Worm (Caenorhabditis elegans): ENCODE measurements around the gene spp-11.
A peak's percentile ranks its signal among the peaks of the same experiment; 100 is the strongest.

spp-11 gene

ce11 chrII:6387937-6388336 is 19.2 kb downstream of the spp-11 start, which contains the start of gene F58F12.2:
TSS of gene F58F12.2 (minus strand) at chrII:6388037.
- TF ChIP-seq dmd-6 (GFP tag; IDR thresholded peaks at IDR 0.05): no peak

- TF ChIP-seq sdz-12 (GFP tag; optimal IDR thresholded peaks at IDR 0.05) (no peak), F26F4.8 (GFP tag; conservative IDR thresholded peaks at IDR 0.05) (no peak), nhr-76 (tag; optimal IDR thresholded peaks at IDR 0.05) (no peak), D1046.2 (GFP tag; IDR thresholded peaks at IDR 0.05) (no peak), F37D6.2 (tag; optimal IDR thresholded peaks at IDR 0.05) (no peak), T20F7.1 (GFP tag; optimal IDR thresholded peaks at IDR 0.05) (no peak), vab-7 (GFP tag; IDR thresholded peaks at IDR 0.05) (no peak), attf-4 (tag; optimal IDR thresholded peaks at IDR 0.05) (no peak), lin-1 (GFP tag; IDR thresholded peaks at IDR 0.05) (no peak), Y105C5A.15 (GFP tag; IDR thresholded peaks at IDR 0.05) (no peak), R02D3.7 (tag; optimal IDR thresholded peaks at IDR 0.05) (no peak)
These were observed 20.7 kb downstream of the spp-11 start, which contains the start of gene F58F12.4 for ce11 chrII:6386467-6386866. TSS of gene F58F12.4 (plus strand) at chrII:6386767.

ce11 chrII:6383183-6383695 is 23.9 kb downstream of the spp-11 start, which contains the start of gene F58F12.1:
TSS of gene F58F12.1 (plus strand) at chrII:6383645.
- TF ChIP-seq dmd-6 (GFP tag; IDR thresholded peaks at IDR 0.05): peak; percentile 14; the same call in 1 of the 2 replicates
- no peak for TF ChIP-seq spr-3 (GFP tag; optimal IDR thresholded peaks at IDR 0.05)
- no peak for TF ChIP-seq gei-8 (GFP tag; optimal IDR thresholded peaks at IDR 0.05)
- peak; percentile 38 for TF ChIP-seq rbr-2 (tag; optimal IDR thresholded peaks at IDR 0.05)
- TF ChIP-seq unc-130 (GFP tag; optimal IDR thresholded peaks at IDR 0.05): peak; percentile 90
- peak; percentile 55 for TF ChIP-seq nhr-28 (tag; optimal IDR thresholded peaks at IDR 0.05)
- TF ChIP-seq daf-16 (GFP tag; optimal IDR thresholded peaks at IDR 0.05): no peak
- TF ChIP-seq daf-16 (tag; optimal IDR thresholded peaks at IDR 0.05): peak; percentile 50
- TF ChIP-seq nhr-11 (tag; optimal IDR thresholded peaks at IDR 0.05): peak; percentile 21
- peak; percentile 52 for TF ChIP-seq hlh-30 (tag; optimal IDR thresholded peaks at IDR 0.05; ENCODE audit: insufficient read depth)
- TF ChIP-seq tag-97 (GFP tag; IDR thresholded peaks at IDR 0.05): no peak
- TF ChIP-seq hmg-1.1 (GFP tag; IDR thresholded peaks at IDR 0.05): no peak
- peak; percentile 97 for TF ChIP-seq mes-2 (tag; optimal IDR thresholded peaks at IDR 0.05; ENCODE audit: poor library complexity, severe bottlenecking)
- no peak for TF ChIP-seq nhr-25 (tag; optimal IDR thresholded peaks at IDR 0.05; ENCODE audit: borderline replicate concordance, insufficient read depth)
- TF ChIP-seq Y75B8A.6 (GFP tag; IDR thresholded peaks at IDR 0.05): no peak
- no peak for TF ChIP-seq Y105C5A.15 (GFP tag; IDR thresholded peaks at IDR 0.05)
- no peak for TF ChIP-seq ztf-7 (tag; optimal IDR thresholded peaks at IDR 0.05)
- TF ChIP-seq nhr-6 (tag; optimal IDR thresholded peaks at IDR 0.05): peak; percentile 43
- TF ChIP-seq snpc-1.2 (GFP tag; IDR thresholded peaks at IDR 0.05): no peak
- no peak for TF ChIP-seq F26F4.8 (GFP tag; conservative IDR thresholded peaks at IDR 0.05)
- peak; percentile 43 for TF ChIP-seq lin-13 (GFP tag; optimal IDR thresholded peaks at IDR 0.05)
- TF ChIP-seq nhr-77 (tag; optimal IDR thresholded peaks at IDR 0.05): no peak
- TF ChIP-seq lin-15B (tag; optimal IDR thresholded peaks at IDR 0.05): no peak
- TF ChIP-seq lim-7 (GFP tag; IDR thresholded peaks at IDR 0.05): no peak
- TF ChIP-seq zag-1 (tag; optimal IDR thresholded peaks at IDR 0.05): no peak
- TF ChIP-seq fkh-10 (GFP tag; optimal IDR thresholded peaks at IDR 0.05): no peak
- TF ChIP-seq mxl-2 (GFP tag; conservative IDR thresholded peaks at IDR 0.05): no peak
- TF ChIP-seq aha-1 (tag): peak; percentile 24
- TF ChIP-seq skn-1 (tag; optimal IDR thresholded peaks at IDR 0.05): no peak
- TF ChIP-seq dpl-1 (GFP tag; optimal IDR thresholded peaks at IDR 0.05): peak; percentile 56
- no peak for TF ChIP-seq D1046.2 (GFP tag; IDR thresholded peaks at IDR 0.05)
- TF ChIP-seq mdl-1 (tag; optimal IDR thresholded peaks at IDR 0.05): no peak
- TF ChIP-seq cey-2 (tag; optimal IDR thresholded peaks at IDR 0.05; ENCODE audit: borderline replicate concordance, insufficient read depth): no peak
- TF ChIP-seq unc-62 (GFP tag; optimal IDR thresholded peaks at IDR 0.05 in 1 of 2): peak in 1 of 2 experiments; percentile 75
- TF ChIP-seq unc-62 (tag; optimal IDR thresholded peaks at IDR 0.05): no peak
- TF ChIP-seq duxl-1 (tag; optimal IDR thresholded peaks at IDR 0.05; ENCODE audit: poor library complexity): no peak
- TF ChIP-seq ceh-82 (tag; optimal IDR thresholded peaks at IDR 0.05): no peak
- peak; percentile 50 for TF ChIP-seq dve-1 (tag; optimal IDR thresholded peaks at IDR 0.05; ENCODE audit: insufficient read depth)
- no peak for TF ChIP-seq nhr-42 (GFP tag; IDR thresholded peaks at IDR 0.05)
- no peak for TF ChIP-seq sdz-12 (GFP tag; optimal IDR thresholded peaks at IDR 0.05)
- no peak for TF ChIP-seq F37D6.2 (tag; optimal IDR thresholded peaks at IDR 0.05)
- TF ChIP-seq attf-4 (tag; optimal IDR thresholded peaks at IDR 0.05): no peak

Measured in whole organism, L4 larva.